Fruit fly (Drosophila melanogaster) Kc167 (cell line): ENCODE data around the gene CG13972.

ENCODE experiments used
- Myc ChIP-seq: fragments of >200 bp; optimal IDR thresholded peaks from 2 replicates; lab custom pipeline; 2017; ENCODE audit warnings: missing external identifiers
- Sin3A ChIP-seq: fragments of >200 bp; optimal IDR thresholded peaks from 2 replicates; lab custom pipeline; 2018; ENCODE audit warnings: missing external identifiers
- h ChIP-seq: fragments of >200 bp; optimal IDR thresholded peaks from 3 replicates; lab custom pipeline; 2018; ENCODE audit warnings: missing external identifiers
- insv ChIP-seq: fragments of >200 bp; optimal IDR thresholded peaks from 3 replicates; lab custom pipeline; 2018; ENCODE audit warnings: missing external identifiers
- psq ChIP-seq: fragments of >200 bp; optimal IDR thresholded peaks from 2 replicates; lab custom pipeline; 2017; ENCODE audit warnings: missing external identifiers
- ttk ChIP-seq: sonication (Bioruptor generic); optimal IDR thresholded peaks from 2 replicates; lab custom pipeline; 2017; ENCODE audit warnings: missing external identifiers

CG13972 gene

DNA sequence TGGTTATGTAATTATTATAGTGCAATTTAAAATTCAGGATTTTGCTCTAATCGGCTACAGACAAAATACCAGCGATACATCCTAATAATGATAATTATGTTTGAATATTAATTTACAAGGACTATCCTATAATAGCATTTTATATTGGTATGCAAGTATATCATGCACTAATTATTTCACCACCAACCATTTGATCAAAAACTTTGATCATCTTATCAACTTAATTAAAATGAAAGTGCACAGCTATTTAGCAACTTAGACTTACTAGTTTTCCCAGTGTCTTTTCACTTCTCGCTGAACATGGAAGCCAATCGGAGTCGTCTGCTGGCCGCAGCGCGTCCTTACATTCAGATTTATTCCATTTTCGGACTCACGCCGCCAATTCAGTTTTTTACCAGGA, 28.7 kb upstream of the CG13972 start, which contains the start of gene Gr98d:
Gene Gr98d (plus strand): TSS at position 301 of the 400 bp plus-strand sequence.
- no peak for TF ChIP-seq insv (lab: Kevin White, UChicago)
- TF ChIP-seq Sin3A (lab: Kevin White, UChicago): no peak
- no peak for TF ChIP-seq ttk
- TF ChIP-seq psq (lab: Kevin White, UChicago): no peak
- TF ChIP-seq Myc: no peak
- TF ChIP-seq h: no peak

- TF ChIP-seq psq (lab: Kevin White, UChicago) (no peak), Sin3A (lab: Kevin White, UChicago) (no peak), h (no peak), Myc (no peak), insv (lab: Kevin White, UChicago) (no peak), ttk (no peak)
Measured at dm6 chr3R:27544143-27544542, 27.1 kb upstream of the CG13972 start, which contains the start of gene Gr98c. Gene Gr98c, plus strand, starts transcription at chr3R:27544443.

DNA sequence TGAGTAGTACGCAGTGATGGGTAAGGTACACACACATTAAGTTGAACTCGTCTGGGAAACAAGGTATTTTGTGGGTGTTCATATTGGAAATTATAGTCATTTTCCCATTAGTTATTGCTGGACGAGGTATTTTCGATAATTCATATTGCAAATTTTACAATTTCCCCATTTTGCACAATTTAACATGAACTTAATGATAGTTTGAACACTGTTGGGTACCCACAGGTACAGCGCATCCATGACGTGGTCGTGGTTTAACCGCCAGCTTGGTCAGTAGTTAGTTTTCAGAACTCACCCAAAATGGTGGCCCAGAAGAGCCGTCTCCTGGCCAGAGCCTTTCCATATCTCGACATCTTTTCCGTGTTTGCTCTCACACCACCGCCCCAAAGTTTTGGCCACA, 25.1 kb upstream of the CG13972 start, which contains the start of gene Gr98b:
Gene Gr98b (plus strand): TSS at position 301 of the 400 bp plus-strand sequence.
- no peak for TF ChIP-seq h
- TF ChIP-seq Myc: no peak
- no peak for TF ChIP-seq insv (lab: Kevin White, UChicago)
- TF ChIP-seq psq (lab: Kevin White, UChicago): no peak
- no peak for TF ChIP-seq ttk
- TF ChIP-seq Sin3A (lab: Kevin White, UChicago): no peak

- TF ChIP-seq insv (lab: Kevin White, UChicago): no peak
- no peak for TF ChIP-seq Myc
- no peak for TF ChIP-seq psq (lab: Kevin White, UChicago)
- no peak for TF ChIP-seq h
- no peak for TF ChIP-seq ttk
- no peak for TF ChIP-seq Sin3A (lab: Kevin White, UChicago)
Measured at dm6 chr3R:27533225-27533624, 16.2 kb upstream of the CG13972 start.

DNA sequence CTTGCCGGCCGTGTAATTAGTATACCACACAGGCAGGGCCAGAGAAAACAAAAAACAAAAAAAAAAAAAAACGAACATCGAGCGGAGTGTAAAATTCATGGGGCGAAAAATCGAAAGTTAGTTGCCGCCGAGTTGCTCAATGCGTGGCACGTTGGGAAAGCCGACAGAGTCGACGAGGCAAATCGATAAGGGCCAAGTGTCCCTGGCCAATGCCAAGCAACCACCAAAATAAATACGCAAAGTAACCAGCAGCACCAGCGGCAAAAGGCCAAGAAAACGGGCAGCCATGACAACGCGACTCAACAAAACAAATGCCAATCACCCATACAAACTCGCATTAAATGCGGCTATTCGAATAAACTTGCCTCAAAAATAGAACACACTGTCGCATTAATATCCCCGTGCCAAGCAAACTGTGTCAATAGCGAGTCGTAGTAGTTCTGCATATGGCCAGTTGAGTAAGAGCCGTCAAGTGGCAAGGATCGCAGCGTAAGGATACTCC, 3.4 kb upstream of the CG13972 start, which contains the start of gene CG12885:
Gene CG12885 (plus strand): TSS at position 452 of the 502 bp plus-strand sequence.
- TF ChIP-seq Sin3A (lab: Kevin White, UChicago): no peak
- TF ChIP-seq insv (lab: Kevin White, UChicago): no peak
- TF ChIP-seq psq (lab: Kevin White, UChicago): no peak
- TF ChIP-seq Myc: no peak
- TF ChIP-seq ttk: no peak
- TF ChIP-seq h: no peak

DNA sequence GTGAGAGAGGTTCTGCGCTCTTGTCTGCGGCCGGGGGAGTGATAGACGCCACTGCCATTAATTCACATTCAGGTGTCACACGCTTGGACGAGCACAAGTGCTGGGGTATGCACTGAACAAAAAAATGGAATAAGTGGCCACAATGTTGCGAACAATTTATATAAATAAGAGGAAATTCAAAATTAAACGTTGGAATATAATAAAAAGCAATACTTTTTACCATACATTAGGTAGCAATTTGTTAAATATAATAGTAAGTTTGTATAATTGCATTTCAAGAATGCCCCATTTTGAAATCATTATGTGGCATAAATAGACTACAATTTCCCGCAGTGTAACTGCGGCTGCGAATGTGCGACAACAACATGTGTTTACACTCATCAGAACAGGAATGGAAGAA, 2.8 kb upstream of the CG13972 start:
- TF ChIP-seq psq (lab: Kevin White, UChicago): no peak
- no peak for TF ChIP-seq ttk
- no peak for TF ChIP-seq Sin3A (lab: Kevin White, UChicago)
- TF ChIP-seq Myc: no peak
- TF ChIP-seq insv (lab: Kevin White, UChicago): no peak
- TF ChIP-seq h: no peak

dm6 chr3R:27502856-27503255, 14.2 kb downstream of the CG13972 start, which contains the start of gene CG5402:
Gene CG5402, minus strand, starts transcription at chr3R:27502956.
- TF ChIP-seq insv (lab: Kevin White, UChicago) (no peak), psq (lab: Kevin White, UChicago) (no peak), h (no peak), ttk (no peak), Sin3A (lab: Kevin White, UChicago) (no peak), Myc (no peak)

dm6 chr3R:27501938-27502337, 15.1 kb downstream of the CG13972 start, which contains the start of gene CG43139:
Gene CG43139, minus strand, starts transcription at chr3R:27502025.
- TF ChIP-seq ttk (no peak), psq (lab: Kevin White, UChicago) (no peak), Sin3A (lab: Kevin White, UChicago) (no peak), insv (lab: Kevin White, UChicago) (no peak), h (no peak), Myc (no peak)

DNA sequence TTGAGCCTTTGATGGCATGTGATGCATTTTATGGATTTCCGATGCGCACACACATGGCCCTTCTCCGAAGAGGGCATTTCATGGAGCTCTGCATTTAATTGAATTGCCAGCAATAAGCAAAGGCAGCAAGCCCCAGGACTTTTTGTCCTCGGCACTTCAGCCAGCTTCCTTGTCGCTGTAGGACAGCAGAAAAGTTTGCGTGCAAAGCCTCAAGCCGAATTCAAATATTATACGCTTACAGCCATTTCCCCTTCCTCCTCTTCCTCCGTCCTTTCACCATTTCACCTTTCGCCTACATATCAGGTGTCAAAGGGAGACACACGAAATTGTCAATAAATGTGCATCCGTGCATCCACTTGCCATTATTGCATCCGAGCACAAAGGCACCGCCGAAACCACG, 19.4 kb downstream of the CG13972 start:
- TF ChIP-seq Myc: no peak
- no peak for TF ChIP-seq Sin3A (lab: Kevin White, UChicago)
- no peak for TF ChIP-seq insv (lab: Kevin White, UChicago)
- TF ChIP-seq psq (lab: Kevin White, UChicago): no peak
- no peak for TF ChIP-seq h

dm6 chr3R:27487627-27488026, 29.4 kb downstream of the CG13972 start, which contains the start of gene Gr98a:
Gene Gr98a, plus strand, starts transcription at chr3R:27487927.
- TF ChIP-seq Myc (no peak), insv (lab: Kevin White, UChicago) (no peak), psq (lab: Kevin White, UChicago) (no peak), h (no peak), ttk (no peak), Sin3A (lab: Kevin White, UChicago) (no peak)

DNA sequence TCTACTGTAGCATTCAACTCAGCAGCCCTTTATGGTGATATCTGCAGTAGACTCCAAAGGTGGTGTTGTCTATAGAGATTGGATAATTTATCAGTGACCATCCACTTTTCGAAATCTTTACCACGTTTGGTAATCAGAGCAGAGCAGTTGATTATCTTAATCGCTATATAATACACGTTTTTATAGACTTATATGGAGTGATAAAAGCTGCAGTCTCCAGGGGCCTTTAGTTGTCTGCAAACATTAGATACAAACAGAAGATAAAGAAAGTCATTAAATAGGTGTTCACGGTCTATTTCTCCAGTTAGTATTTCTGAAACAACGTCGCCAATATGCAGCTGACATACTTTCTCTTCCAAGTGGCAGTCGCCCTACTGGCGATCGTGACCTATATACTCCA, 38.7 kb downstream of the CG13972 start, which contains the start of gene Cyp6a18:
Gene Cyp6a18 (plus strand): TSS at position 301 of the 400 bp plus-strand sequence.
- TF ChIP-seq Myc (no peak), insv (lab: Kevin White, UChicago) (no peak), ttk (no peak), psq (lab: Kevin White, UChicago) (no peak), h (no peak), Sin3A (lab: Kevin White, UChicago) (no peak)

DNA sequence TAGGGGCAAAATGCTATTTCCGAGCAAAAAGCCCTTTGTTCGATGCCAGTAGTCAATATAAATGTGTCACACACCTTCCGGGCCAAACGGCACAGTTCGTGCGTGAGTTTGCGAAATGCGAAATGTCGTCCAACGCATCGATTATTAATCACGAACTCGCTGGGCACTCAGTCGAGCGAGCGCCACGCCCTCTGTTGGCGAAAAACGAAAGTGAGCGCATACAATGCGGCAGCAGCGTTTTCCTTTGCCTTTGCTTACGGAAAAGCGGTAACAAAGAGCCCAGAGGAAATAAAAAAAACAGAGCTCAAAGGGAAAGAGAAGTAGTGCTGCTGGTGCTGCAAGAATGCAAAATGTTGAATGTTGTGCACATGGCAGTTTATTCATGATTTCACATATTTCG, 39.5 kb downstream of the CG13972 start:
- TF ChIP-seq insv (lab: Kevin White, UChicago) (no peak), Myc (no peak), h (no peak), ttk (no peak), Sin3A (lab: Kevin White, UChicago) (no peak), psq (lab: Kevin White, UChicago) (no peak)
